Worm (Caenorhabditis elegans) whole organism, mixed stage, embryonic: ENCODE results near the gene srh-140.

Experiments used
- M03D4.4 ChIP-seq: sonication (generic microtip); optimal IDR thresholded peaks from 2 replicates; lab custom pipeline; 2017; ENCODE audit warnings: mild to moderate bottlenecking, missing genetic modification characterization, missing compliant biosample characterization
- ceh-39 ChIP-seq: fragments of 150-350 bp; optimal IDR thresholded peaks from 2 replicates; lab custom pipeline; 2014; ENCODE audit warnings: missing biosample characterization, missing genetic modification characterization
- ceh-83 ChIP-seq: fragments of 200-800 bp; sonication (Bioruptor generic); optimal IDR thresholded peaks from 2 replicates; lab custom pipeline; 2018; ENCODE audit warnings: mild to moderate bottlenecking, missing genetic modification characterization, missing compliant biosample characterization
- ces-1 ChIP-seq: fragments of 150-350 bp; optimal IDR thresholded peaks from 2 replicates; lab custom pipeline; 2014; ENCODE audit warnings: missing biosample characterization, missing genetic modification reagents, missing genetic modification characterization
- elt-3 ChIP-seq: fragments of 150-350 bp; optimal IDR thresholded peaks from 2 replicates; lab custom pipeline; 2014; ENCODE audit warnings: missing biosample characterization, missing genetic modification characterization
- lin-13 ChIP-seq: fragments of 150-350 bp; optimal IDR thresholded peaks from 2 replicates; lab custom pipeline; 2014; ENCODE audit warnings: missing biosample characterization, missing genetic modification characterization
- mep-1 ChIP-seq: fragments of 150-350 bp; optimal IDR thresholded peaks from 2 replicates; lab custom pipeline; 2017; ENCODE audit warnings: missing biosample characterization, missing genetic modification reagents, missing genetic modification characterization, inconsistent platforms
- nhr-12 ChIP-seq: fragments of 150-350 bp; optimal IDR thresholded peaks from 2 replicates; lab custom pipeline; 2014; ENCODE audit warnings: missing biosample characterization, missing genetic modification characterization
- nhr-2 ChIP-seq: fragments of 150-350 bp; optimal IDR thresholded peaks from 2 replicates; lab custom pipeline; 2014; ENCODE audit warnings: missing biosample characterization, missing genetic modification characterization
- nhr-28 ChIP-seq: fragments of 150-350 bp; optimal IDR thresholded peaks from 2 replicates; lab custom pipeline; 2014; ENCODE audit warnings: missing biosample characterization, missing genetic modification characterization
- pha-4 ChIP-seq: fragments of 150-350 bp; optimal IDR thresholded peaks from 2 replicates; lab custom pipeline; 2018; ENCODE audit warnings: missing biosample characterization, missing genetic modification reagents, missing genetic modification characterization
- snpc-4 ChIP-seq: fragments of 150-350 bp; optimal IDR thresholded peaks from 2 replicates; lab custom pipeline; 2014; ENCODE audit warnings: missing biosample characterization, missing genetic modification characterization
- unc-62 ChIP-seq: fragments of 150-350 bp; optimal IDR thresholded peaks from 2 replicates; lab custom pipeline; 2014; ENCODE audit warnings: missing biosample characterization, missing genetic modification reagents, missing genetic modification characterization
- ztf-11 ChIP-seq: fragments of 150-350 bp; optimal IDR thresholded peaks from 2 replicates; lab custom pipeline; 2014; ENCODE audit warnings: missing biosample characterization, missing genetic modification characterization

ce11 chrV:15677222-15677621 is 44.8 kb upstream of the srh-140 start, which contains the start of gene nhr-52:
- TF ChIP-seq mep-1 (tag; lab: Kevin White, UChicago) (no peak), ceh-83 (GFP tag; lab: Kevin White, UChicago) (no peak), lin-13 (tag; lab: Kevin White, UChicago) (no peak), ztf-11 (no peak), ceh-39 (tag; lab: Kevin White, UChicago) (no peak), nhr-28 (tag; lab: Kevin White, UChicago) (no peak), pha-4 (tag; lab: Kevin White, UChicago) (no peak), ces-1 (GFP tag; lab: Kevin White, UChicago) (no peak), unc-62 (no peak), elt-3 (tag; lab: Kevin White, UChicago) (no peak), nhr-2 (tag; lab: Kevin White, UChicago) (no peak), snpc-4 (tag; lab: Kevin White, UChicago) (no peak), M03D4.4 (no peak), nhr-12 (tag; lab: Kevin White, UChicago) (no peak)
